Fruit fly (Drosophila melanogaster) whole organism, wandering third instar larva: ENCODE measurements around the gene Tbc1d8-9.

Experiments
- lola ChIP-seq: fragments of >200 bp; optimal IDR thresholded peaks from 2 replicates; lab custom pipeline; 2017; ENCODE audit warnings: missing biosample characterization, missing genetic modification characterization
- pan ChIP-seq: fragments of >200 bp; optimal IDR thresholded peaks from 2 replicates; lab custom pipeline; 2017
- tai ChIP-seq: sonication (Bioruptor generic); optimal IDR thresholded peaks from 2 replicates; lab custom pipeline; 2016; ENCODE audit warnings: missing biosample characterization, missing genetic modification characterization

DNA sequence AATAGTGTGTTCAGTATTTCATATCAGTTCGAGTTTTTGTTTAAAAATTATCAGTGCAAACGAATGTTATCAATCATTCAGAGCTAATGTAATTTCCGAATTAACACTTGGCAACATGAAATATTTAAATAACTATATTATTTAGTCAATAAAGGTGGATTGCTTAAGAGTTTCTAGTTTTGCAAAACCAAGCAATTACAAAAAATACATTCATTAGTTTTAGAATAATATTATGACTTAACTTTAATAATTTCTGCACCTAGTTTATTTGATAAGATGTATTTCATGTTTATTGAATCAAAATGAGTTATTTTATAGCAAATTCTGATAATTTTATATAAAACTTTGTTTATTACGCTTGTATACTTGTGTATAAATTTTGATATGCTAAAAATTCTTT lies 39.9 kb upstream of the Tbc1d8-9 start:
- TF ChIP-seq pan (lab: Kevin White, UChicago) (no peak), lola (no peak), tai (GFP tag; lab: Kevin White, UChicago) (no peak)
